1 fruit fly cellular context compared by ENCODE assay signal in the genomic region with DNA sequence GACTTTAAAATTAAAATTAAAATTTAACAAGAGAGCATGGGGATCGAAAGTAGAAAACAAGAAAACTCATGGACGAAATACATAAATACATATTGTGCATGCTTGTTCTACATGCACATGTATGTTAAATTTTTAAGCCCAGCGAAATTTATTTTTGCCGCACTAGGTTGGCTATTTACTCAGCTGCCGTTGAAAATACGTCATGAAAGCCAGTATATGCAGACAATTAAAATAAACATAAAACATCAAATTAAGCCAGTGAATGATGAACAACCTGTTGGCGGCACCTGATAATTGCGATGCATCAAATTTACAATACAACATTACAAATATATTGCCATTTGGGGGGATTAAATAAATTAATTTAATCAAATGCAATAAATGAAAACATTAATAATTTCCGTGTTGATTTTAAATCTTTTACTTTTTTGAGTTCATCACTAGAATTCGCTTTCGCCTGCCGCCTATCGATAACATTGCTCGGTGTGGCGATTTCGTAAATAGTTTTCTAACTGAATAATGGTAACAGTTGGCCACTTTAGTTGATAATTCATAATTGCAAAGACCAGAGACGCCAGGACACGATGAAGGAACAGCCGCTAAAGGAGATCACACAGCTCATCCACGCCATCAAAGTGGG.
TF ChIP-seq lines count a peak whose summit lies in the region.

TSS of gene eIF2Bbeta (plus strand) at position 438 of the 640 bp plus-strand sequence.

TF ChIP-seq in whole organism, embryonic, 481 proteins besides CTCF, POLR2A, EP300 and RAD21 (continued from another document):
- no peak for TF ChIP-seq pan (optimal IDR thresholded peaks at IDR 0.05; lab: Kevin White, UChicago)
- TF ChIP-seq pan (GFP tag; optimal IDR thresholded peaks at IDR 0.05 in 1 of 2, IDR thresholded peaks at IDR 0.05 in 1 of 2), result peak in 1 of 2 experiments; percentile 9
- TF ChIP-seq CG1603 (tag; optimal IDR thresholded peaks at IDR 0.05; lab: Kevin White, UChicago), result peak; percentile 5
- TF ChIP-seq slbo (GFP tag; IDR thresholded peaks at IDR 0.05; lab: Robert Waterston, UW), result 0 out of 2 replicates have a peak, but pooled peaks have one; percentile 3
- no peak for TF ChIP-seq CG15479 (GFP tag; optimal IDR thresholded peaks at IDR 0.05; lab: Kevin White, UChicago)
- no peak for TF ChIP-seq CG16815 (GFP tag; optimal IDR thresholded peaks at IDR 0.05; lab: Kevin White, UChicago)
- TF ChIP-seq CG6813 (GFP tag; optimal IDR thresholded peaks at IDR 0.05; lab: Kevin White, UChicago), result no peak
- TF ChIP-seq Jarid2 (GFP tag; optimal IDR thresholded peaks at IDR 0.05; lab: Kevin White, UChicago), result no peak
- TF ChIP-seq B-H1 (GFP tag; IDR thresholded peaks at IDR 0.05; lab: Robert Waterston, UW), result no peak
- TF ChIP-seq gt (GFP tag; IDR thresholded peaks at IDR 0.05; lab: Robert Waterston, UW), result no peak
- TF ChIP-seq Abd-B (GFP tag; optimal IDR thresholded peaks at IDR 0.05; lab: Kevin White, UChicago), result no peak
- no peak for TF ChIP-seq gcm (GFP tag; optimal IDR thresholded peaks at IDR 0.05; lab: Kevin White, UChicago)
- no peak for TF ChIP-seq CG32532 (GFP tag; IDR thresholded peaks at IDR 0.05; lab: Robert Waterston, UW)
- no peak for TF ChIP-seq Dip2 (GFP tag; IDR thresholded peaks at IDR 0.05; lab: Robert Waterston, UW)
- TF ChIP-seq CG3726 (GFP tag; IDR thresholded peaks at IDR 0.05; lab: Robert Waterston, UW), result no peak
- TF ChIP-seq Six4 (GFP tag; optimal IDR thresholded peaks at IDR 0.05; lab: Kevin White, UChicago), result no peak
- no peak for TF ChIP-seq CG8290 (GFP tag; optimal IDR thresholded peaks at IDR 0.05; lab: Kevin White, UChicago)
- TF ChIP-seq CG8290 (tag; optimal IDR thresholded peaks at IDR 0.05; lab: Kevin White, UChicago), result peak in 1 of 2 experiments; percentile 15
- no peak for TF ChIP-seq ro (GFP tag; IDR thresholded peaks at IDR 0.05; lab: Robert Waterston, UW)
- TF ChIP-seq Dbx (GFP tag; IDR thresholded peaks at IDR 0.05; lab: Robert Waterston, UW), result no peak
- no peak for TF ChIP-seq NK7.1 (GFP tag; optimal IDR thresholded peaks at IDR 0.05; lab: Kevin White, UChicago)
- TF ChIP-seq oc (tag; optimal IDR thresholded peaks at IDR 0.05; lab: Kevin White, UChicago), result no peak
- TF ChIP-seq CG33213 (GFP tag; optimal IDR thresholded peaks at IDR 0.05; lab: Kevin White, UChicago), result no peak
- no peak for TF ChIP-seq CG33557 (GFP tag; optimal IDR thresholded peaks at IDR 0.05; lab: Kevin White, UChicago)
- no peak for TF ChIP-seq ewg (GFP tag; optimal IDR thresholded peaks at IDR 0.05; lab: Kevin White, UChicago)
- no peak for TF ChIP-seq CG15073 (GFP tag; optimal IDR thresholded peaks at IDR 0.05; lab: Kevin White, UChicago)
- TF ChIP-seq slou (GFP tag; optimal IDR thresholded peaks at IDR 0.05; lab: Kevin White, UChicago), result no peak
- TF ChIP-seq unpg (GFP tag; optimal IDR thresholded peaks at IDR 0.05; lab: Kevin White, UChicago), result no peak
- no peak for TF ChIP-seq onecut (GFP tag; IDR thresholded peaks at IDR 0.05; lab: Robert Waterston, UW)
- TF ChIP-seq Kr (GFP tag; optimal IDR thresholded peaks at IDR 0.05; lab: Kevin White, UChicago), result no peak
- no peak for TF ChIP-seq shn (GFP tag; optimal IDR thresholded peaks at IDR 0.05; lab: Kevin White, UChicago)
- TF ChIP-seq sqz (GFP tag; optimal IDR thresholded peaks at IDR 0.05; lab: Kevin White, UChicago), result no peak
- TF ChIP-seq sna (GFP tag; IDR thresholded peaks at IDR 0.05; lab: Robert Waterston, UW; ENCODE audit: partially characterized antibody), result peak; percentile 17; the same call in 1 of the 2 replicates
- TF ChIP-seq Pdp1 (GFP tag; optimal IDR thresholded peaks at IDR 0.05; lab: Kevin White, UChicago), result no peak
- no peak for TF ChIP-seq Hsf (GFP tag; optimal IDR thresholded peaks at IDR 0.05; lab: Kevin White, UChicago)
- no peak for TF ChIP-seq CG30020 (tag; optimal IDR thresholded peaks at IDR 0.05; lab: Kevin White, UChicago)
- TF ChIP-seq so (GFP tag; IDR thresholded peaks at IDR 0.05; lab: Robert Waterston, UW), result no peak
- TF ChIP-seq CG6791 (GFP tag; IDR thresholded peaks at IDR 0.05; lab: Robert Waterston, UW; ENCODE audit: partially characterized antibody), result no peak
- TF ChIP-seq Chrac-16 (GFP tag; optimal IDR thresholded peaks at IDR 0.05; lab: Kevin White, UChicago), result no peak
- TF ChIP-seq prd (optimal IDR thresholded peaks at IDR 0.05; lab: Kevin White, UChicago), result no peak
- 0 out of 3 replicates have a peak, but pooled peaks have one; percentile 30 for TF ChIP-seq prd (GFP tag; IDR thresholded peaks at IDR 0.05; lab: Robert Waterston, UW)
- TF ChIP-seq jing (GFP tag; optimal IDR thresholded peaks at IDR 0.05; lab: Kevin White, UChicago), result no peak
- TF ChIP-seq ase (GFP tag; IDR thresholded peaks at IDR 0.05; lab: Robert Waterston, UW), result no peak
- TF ChIP-seq stc (GFP tag; IDR thresholded peaks at IDR 0.05; lab: Robert Waterston, UW), result no peak
- TF ChIP-seq vnd (GFP tag; IDR thresholded peaks at IDR 0.05; lab: Robert Waterston, UW; ENCODE audit: partially characterized antibody), result no peak
- TF ChIP-seq H2.0 (GFP tag; IDR thresholded peaks at IDR 0.05; lab: Robert Waterston, UW), result no peak
- TF ChIP-seq CG3163 (GFP tag; optimal IDR thresholded peaks at IDR 0.05; lab: Kevin White, UChicago), result no peak
- TF ChIP-seq luna (GFP tag; optimal IDR thresholded peaks at IDR 0.05; lab: Kevin White, UChicago), result no peak
- no peak for TF ChIP-seq pum (GFP tag; optimal IDR thresholded peaks at IDR 0.05; lab: Kevin White, UChicago)
- TF ChIP-seq Sry-δ (GFP tag; optimal IDR thresholded peaks at IDR 0.05; lab: Kevin White, UChicago), result peak; percentile 39
- TF ChIP-seq sens-2 (GFP tag; IDR thresholded peaks at IDR 0.05; lab: Robert Waterston, UW), result no peak
- TF ChIP-seq ind (GFP tag; optimal IDR thresholded peaks at IDR 0.05; lab: Kevin White, UChicago), result no peak
- TF ChIP-seq Hr51 (GFP tag; optimal IDR thresholded peaks at IDR 0.05; lab: Kevin White, UChicago), result no peak
- no peak for TF ChIP-seq CG13775 (GFP tag; optimal IDR thresholded peaks at IDR 0.05; lab: Kevin White, UChicago)
- TF ChIP-seq Dfd (GFP tag; optimal IDR thresholded peaks at IDR 0.05; lab: Kevin White, UChicago), result no peak
- TF ChIP-seq Sox100B (GFP tag; optimal IDR thresholded peaks at IDR 0.05; lab: Kevin White, UChicago), result no peak
- TF ChIP-seq toy (GFP tag; IDR thresholded peaks at IDR 0.05; lab: Robert Waterston, UW), result no peak
- TF ChIP-seq CG14667 (GFP tag; IDR thresholded peaks at IDR 0.05; lab: Robert Waterston, UW), result no peak
- no peak for TF ChIP-seq CG9817 (tag; optimal IDR thresholded peaks at IDR 0.05; lab: Kevin White, UChicago)
- no peak for TF ChIP-seq wek (GFP tag; optimal IDR thresholded peaks at IDR 0.05; lab: Kevin White, UChicago)
